Worm (Caenorhabditis elegans) whole organism, young adult: Measurements from ENCODE around the gene hpo-9.

Experiments used
- C17E4.6 ChIP-seq: fragments of 200-800 bp; sonication (Bioruptor generic); IDR thresholded peaks from 2 replicates; pipeline ENCODE4 v1.3.6; 2022; ENCODE audit warnings: missing genetic modification reagents, missing genetic modification characterization, missing compliant biosample characterization
- D2030.7 ChIP-seq: fragments of 200-800 bp; sonication (Bioruptor generic); IDR thresholded peaks from 2 replicates; pipeline ENCODE4 v1.3.6; 2022; ENCODE audit warnings: missing genetic modification reagents, missing genetic modification characterization, missing compliant biosample characterization
- F37B4.10 ChIP-seq: fragments of 200-800 bp; sonication (Bioruptor generic); IDR thresholded peaks from 2 replicates; pipeline ENCODE4 v1.3.6; 2022; ENCODE audit warnings: missing genetic modification characterization, missing compliant biosample characterization
- ceh-79 ChIP-seq: sonication (generic microtip); optimal IDR thresholded peaks from 2 replicates; lab custom pipeline; 2017; ENCODE audit warnings: mild to moderate bottlenecking, missing genetic modification characterization, missing compliant biosample characterization
- dox-1 ChIP-seq: fragments of 200-800 bp; sonication (Bioruptor generic); IDR thresholded peaks from 2 replicates; pipeline ENCODE4 v1.3.6; 2022; ENCODE audit warnings: missing genetic modification reagents, missing genetic modification characterization, missing compliant biosample characterization
- dpl-1 ChIP-seq: fragments of 150-350 bp; optimal IDR thresholded peaks from 2 replicates; lab custom pipeline; 2014; ENCODE audit warnings: missing biosample characterization, missing genetic modification reagents, missing genetic modification characterization
- efl-1 ChIP-seq: fragments of 150-350 bp; optimal IDR thresholded peaks from 2 replicates; lab custom pipeline; 2014; ENCODE audit warnings: missing biosample characterization, missing genetic modification reagents, missing genetic modification characterization
- let-607 ChIP-seq, 2 experiments: fragments of 200-800 bp in 1 of 2; sonication (Bioruptor generic) in 1 of 2; sonication (generic microtip) in 1 of 2; optimal IDR thresholded peaks; 2 replicates each; lab custom pipeline; 2016 to 2018; ENCODE audit warnings: mild to moderate bottlenecking in 2 of 2, missing compliant biosample characterization in 2 of 2, missing genetic modification characterization in 2 of 2, moderate library complexity in 2 of 2, missing genotype in 1 of 2

- TF ChIP-seq F37B4.10 (GFP tag; lab: Robert Waterston, UW) (no peak), ceh-79 (tag; lab: Kevin White, UChicago) (no peak), let-607 (tag; optimal IDR thresholded peaks at IDR 0.05; lab: Kevin White, UChicago) (no peak), efl-1 (no peak), dpl-1 (no peak), dox-1 (GFP tag; lab: Robert Waterston, UW) (peak; percentile 8; the same call in 1 of the 2 replicates), D2030.7 (GFP tag; lab: Robert Waterston, UW) (no peak), C17E4.6 (no peak)
Measured at ce11 chrV:7216016-7216415, 20.9 kb downstream of the hpo-9 start.
